Worm (Caenorhabditis elegans) whole organism, L4/young adult: Measurements from ENCODE around the gene cutl-18.

ENCODE experiments used
- dao-5 ChIP-seq: sonication (generic microtip); optimal IDR thresholded peaks from 2 replicates; lab custom pipeline; 2016; ENCODE audit warnings: missing genotype, missing genetic modification characterization, moderate library complexity, missing compliant biosample characterization
- him-1 ChIP-seq: sonication (generic microtip); optimal IDR thresholded peaks from 2 replicates; lab custom pipeline; 2016; ENCODE audit warnings: missing genotype, missing genetic modification reagents, missing genetic modification characterization, missing compliant biosample characterization

ce11 chrV:11344816-11345336 is 28.2 kb upstream of the cutl-18 start:
- TF ChIP-seq dao-5 (tag; lab: Kevin White, UChicago), result no peak
- no peak for TF ChIP-seq him-1
